Fruit fly (Drosophila melanogaster) whole organism, embryonic: Measurements from ENCODE around the gene ry.

ENCODE experiments used
- CG10462 ChIP-seq: fragments of 200-800 bp; sonication (Bioruptor generic); optimal IDR thresholded peaks from 2 replicates; lab custom pipeline; 2016; ENCODE audit warnings: missing biosample characterization, missing genetic modification characterization
- CG10565 ChIP-seq: fragments of 200-800 bp; sonication (Bioruptor generic); optimal IDR thresholded peaks from 3 replicates; lab custom pipeline; 2016; ENCODE audit warnings: missing biosample characterization, mild to moderate bottlenecking, missing genetic modification characterization
- CG12071 ChIP-seq: fragments of 200-800 bp; sonication (Bioruptor generic); optimal IDR thresholded peaks from 3 replicates; lab custom pipeline; 2018; ENCODE audit warnings: missing biosample characterization, mild to moderate bottlenecking, missing genetic modification characterization
- CG12659 ChIP-seq: fragments of 200-800 bp; sonication (Bioruptor generic); optimal IDR thresholded peaks from 3 replicates; lab custom pipeline; 2017; ENCODE audit warnings: mild to moderate bottlenecking, missing biosample characterization, missing genetic modification reagents, missing genetic modification characterization
- CG13287 ChIP-seq: fragments of 200-800 bp; sonication (Bioruptor generic); IDR thresholded peaks from 2 replicates; pipeline ENCODE4 v1.3.6; 2022; ENCODE audit warnings: missing biosample characterization, missing genetic modification characterization; ENCODE audit not compliant: partially characterized antibody
- CG13296 ChIP-seq: fragments of 200-800 bp; sonication (Bioruptor generic); optimal IDR thresholded peaks from 3 replicates; lab custom pipeline; 2018; ENCODE audit warnings: missing biosample characterization, mild to moderate bottlenecking, missing genetic modification characterization
- CG15011 ChIP-seq: fragments of 200-800 bp; sonication (Bioruptor generic); optimal IDR thresholded peaks from 3 replicates; lab custom pipeline; 2018; ENCODE audit warnings: missing biosample characterization, mild to moderate bottlenecking, missing genetic modification characterization
- CG15479 ChIP-seq: fragments of 200-800 bp; sonication (Bioruptor generic); optimal IDR thresholded peaks from 3 replicates; lab custom pipeline; 2019; ENCODE audit warnings: missing biosample characterization, mild to moderate bottlenecking, missing genetic modification characterization, moderate library complexity
- CG17385 ChIP-seq: fragments of 200-800 bp; sonication (Bioruptor generic); optimal IDR thresholded peaks from 3 replicates; lab custom pipeline; 2018; ENCODE audit warnings: missing biosample characterization, mild to moderate bottlenecking, missing genetic modification characterization
- CG2120 ChIP-seq: fragments of 200-800 bp; sonication (Bioruptor generic); optimal IDR thresholded peaks from 3 replicates; lab custom pipeline; 2016; ENCODE audit warnings: missing biosample characterization, missing genetic modification characterization
- CG2199 ChIP-seq: fragments of 200-800 bp; sonication (Bioruptor generic); IDR thresholded peaks from 3 replicates; pipeline ENCODE4 v1.3.6; 2022; ENCODE audit warnings: missing biosample characterization, missing genetic modification characterization
- CG34422 ChIP-seq: fragments of 200-800 bp; sonication (Bioruptor generic); IDR thresholded peaks from 3 replicates; pipeline ENCODE4 v1.3.6; 2022; ENCODE audit warnings: missing biosample characterization, missing genetic modification characterization
- CG4707 ChIP-seq: fragments of 200-800 bp; sonication (Bioruptor generic); optimal IDR thresholded peaks from 2 replicates; lab custom pipeline; 2018; ENCODE audit warnings: missing biosample characterization, mild to moderate bottlenecking, missing genetic modification characterization, moderate library complexity
- CG4820 ChIP-seq: fragments of 200-800 bp; sonication (Bioruptor generic); optimal IDR thresholded peaks from 3 replicates; lab custom pipeline; 2016; ENCODE audit warnings: missing biosample characterization, missing genetic modification characterization
- CG6791 ChIP-seq: fragments of 200-800 bp; sonication (Bioruptor generic); IDR thresholded peaks from 3 replicates; pipeline ENCODE4 v1.3.6; 2022; ENCODE audit warnings: missing biosample characterization, missing genetic modification characterization; ENCODE audit not compliant: partially characterized antibody
- CG8089 ChIP-seq: fragments of 200-800 bp; sonication (Bioruptor generic); optimal IDR thresholded peaks from 3 replicates; lab custom pipeline; 2016; ENCODE audit warnings: missing biosample characterization, missing genetic modification characterization
- CG9437 ChIP-seq: fragments of 200-800 bp; sonication (Bioruptor generic); optimal IDR thresholded peaks from 2 replicates; lab custom pipeline; 2018; ENCODE audit warnings: missing biosample characterization, mild to moderate bottlenecking, missing genetic modification characterization
- CG9609 ChIP-seq: fragments of 200-800 bp; sonication (Bioruptor generic); optimal IDR thresholded peaks from 3 replicates; lab custom pipeline; 2016; ENCODE audit warnings: missing biosample characterization, missing genetic modification characterization
- CTCF ChIP-seq: fragments of 200-800 bp; sonication (Bioruptor generic); optimal IDR thresholded peaks from 2 replicates; lab custom pipeline; 2017; ENCODE audit warnings: missing biosample characterization, mild to moderate bottlenecking, missing genetic modification characterization, moderate library complexity
- Drgx ChIP-seq: fragments of 200-800 bp; sonication (Bioruptor generic); IDR thresholded peaks from 2 replicates; pipeline ENCODE4 v1.3.6; 2022; ENCODE audit warnings: missing biosample characterization, missing genetic modification characterization
- Elba2 ChIP-seq: fragments of 200-800 bp; sonication (Bioruptor generic); optimal IDR thresholded peaks from 3 replicates; lab custom pipeline; 2016; ENCODE audit warnings: missing biosample characterization, missing genetic modification characterization
- MBD-R2 ChIP-seq: fragments of 200-800 bp; sonication (Bioruptor generic); IDR thresholded peaks from 2 replicates; pipeline ENCODE4 v1.3.6; 2022; ENCODE audit warnings: missing biosample characterization, missing genetic modification characterization
- Meics ChIP-seq: fragments of 200-800 bp; sonication (Bioruptor generic); optimal IDR thresholded peaks from 2 replicates; lab custom pipeline; 2017; ENCODE audit warnings: missing biosample characterization, mild to moderate bottlenecking, missing genetic modification characterization
- Mrtf ChIP-seq: fragments of 200-800 bp; sonication (Bioruptor generic); IDR thresholded peaks from 3 replicates; pipeline ENCODE4 v1.3.6; 2022; ENCODE audit warnings: missing biosample characterization, missing genetic modification characterization
- NFAT ChIP-seq: fragments of 200-800 bp; sonication (Bioruptor generic); IDR thresholded peaks from 2 replicates; pipeline ENCODE4 v1.3.6; 2022; ENCODE audit warnings: missing biosample characterization, missing genetic modification characterization
- Oli ChIP-seq: fragments of 200-800 bp; sonication (Bioruptor generic); optimal IDR thresholded peaks from 2 replicates; lab custom pipeline; 2018; ENCODE audit warnings: missing biosample characterization, mild to moderate bottlenecking, missing genetic modification characterization, moderate library complexity
- Rfx ChIP-seq: fragments of 200-800 bp; sonication (Bioruptor generic); IDR thresholded peaks from 2 replicates; pipeline ENCODE4 v1.3.6; 2022; ENCODE audit warnings: missing biosample characterization, missing genetic modification characterization
- Vsx1 ChIP-seq: fragments of 200-800 bp; sonication (Bioruptor generic); optimal IDR thresholded peaks from 2 replicates; lab custom pipeline; 2017; ENCODE audit warnings: missing biosample characterization, mild to moderate bottlenecking, missing genetic modification characterization, missing genetic modification reagents
- ab ChIP-seq: fragments of 200-800 bp; sonication (Bioruptor generic); optimal IDR thresholded peaks from 2 replicates; lab custom pipeline; 2016; ENCODE audit warnings: missing biosample characterization, missing genetic modification characterization
- aop ChIP-seq: fragments of 200-800 bp; sonication (Bioruptor generic); IDR thresholded peaks from 2 replicates; pipeline ENCODE4 v1.3.6; 2022; ENCODE audit warnings: missing biosample characterization, missing genetic modification characterization
- bab2 ChIP-seq: fragments of 200-800 bp; sonication (Bioruptor generic); optimal IDR thresholded peaks from 2 replicates; lab custom pipeline; 2016; ENCODE audit warnings: missing biosample characterization, missing genetic modification characterization
- br ChIP-seq: fragments of >200 bp; optimal IDR thresholded peaks from 2 replicates; lab custom pipeline; 2017
- chinmo ChIP-seq: fragments of 200-800 bp; sonication (Bioruptor generic); IDR thresholded peaks from 4 replicates; pipeline ENCODE4 v1.3.6; 2022; ENCODE audit warnings: missing biosample characterization, missing genetic modification characterization; ENCODE audit not compliant: partially characterized antibody
- chn ChIP-seq: fragments of 200-800 bp; sonication (Bioruptor generic); optimal IDR thresholded peaks from 2 replicates; lab custom pipeline; 2016; ENCODE audit warnings: missing biosample characterization, missing genetic modification characterization
- fru ChIP-seq: fragments of >200 bp; optimal IDR thresholded peaks from 2 replicates; lab custom pipeline; 2017
- gcm ChIP-seq: fragments of 200-800 bp; sonication (Bioruptor generic); optimal IDR thresholded peaks from 2 replicates; lab custom pipeline; 2019; ENCODE audit warnings: missing biosample characterization, mild to moderate bottlenecking, missing genetic modification characterization, moderate library complexity
- hbn ChIP-seq: fragments of 200-800 bp; sonication (Bioruptor generic); IDR thresholded peaks from 2 replicates; pipeline ENCODE4 v1.3.6; 2022; ENCODE audit warnings: missing biosample characterization, missing genetic modification characterization; ENCODE audit not compliant: partially characterized antibody
- hkb ChIP-seq, 2 experiments: fragments of 200-800 bp in 1 of 2; fragments of >200 bp in 1 of 2; sonication (Bioruptor generic) in 1 of 2; IDR thresholded peaks in 1 of 2; optimal IDR thresholded peaks in 1 of 2; 2 replicates each; pipeline versions ENCODE4 v1.3.6 to Lab custom; 2017 to 2022; ENCODE audit warnings: missing biosample characterization in 1 of 2, missing genetic modification characterization in 1 of 2
- ind ChIP-seq: fragments of 200-800 bp; sonication (Bioruptor generic); optimal IDR thresholded peaks from 3 replicates; lab custom pipeline; 2016; ENCODE audit warnings: missing biosample characterization, missing genetic modification characterization
- jing ChIP-seq: fragments of 200-800 bp; sonication (Bioruptor generic); optimal IDR thresholded peaks from 2 replicates; lab custom pipeline; 2018; ENCODE audit warnings: missing biosample characterization, mild to moderate bottlenecking, missing genetic modification characterization
- lmd ChIP-seq: fragments of 200-800 bp; sonication (Bioruptor generic); IDR thresholded peaks from 2 replicates; pipeline ENCODE4 v1.3.6; 2022; ENCODE audit warnings: missing biosample characterization, missing genetic modification characterization
- pita ChIP-seq: fragments of 200-800 bp; sonication (Bioruptor generic); optimal IDR thresholded peaks from 2 replicates; lab custom pipeline; 2017; ENCODE audit warnings: missing biosample characterization, mild to moderate bottlenecking, missing genetic modification characterization
- row ChIP-seq: fragments of 200-800 bp; sonication (Bioruptor generic); IDR thresholded peaks from 3 replicates; pipeline ENCODE4 v1.3.6; 2022; ENCODE audit warnings: missing biosample characterization, missing genetic modification characterization
- sd ChIP-seq: fragments of 200-800 bp; sonication (Bioruptor generic); optimal IDR thresholded peaks from 3 replicates; lab custom pipeline; 2018; ENCODE audit warnings: missing biosample characterization, mild to moderate bottlenecking, missing genetic modification characterization, moderate library complexity
- seq ChIP-seq: fragments of 200-800 bp; sonication (Bioruptor generic); IDR thresholded peaks from 2 replicates; pipeline ENCODE4 v1.3.6; 2022; ENCODE audit warnings: missing biosample characterization, missing genetic modification characterization
- slbo ChIP-seq: fragments of 200-800 bp; sonication (Bioruptor generic); IDR thresholded peaks from 2 replicates; pipeline ENCODE4 v1.3.6; 2022; ENCODE audit warnings: missing biosample characterization, missing genetic modification characterization
- slp2 ChIP-seq: fragments of 200-800 bp; sonication (Bioruptor generic); optimal IDR thresholded peaks from 2 replicates; lab custom pipeline; 2016; ENCODE audit warnings: missing biosample characterization, missing genetic modification characterization
- tgo ChIP-seq: fragments of 200-800 bp; sonication (Bioruptor generic); IDR thresholded peaks from 3 replicates; pipeline ENCODE4 v1.3.6; 2022; ENCODE audit warnings: missing biosample characterization, missing genetic modification characterization
- zf30C ChIP-seq: fragments of 200-800 bp; sonication (Bioruptor generic); optimal IDR thresholded peaks from 3 replicates; lab custom pipeline; 2018; ENCODE audit warnings: missing biosample characterization, mild to moderate bottlenecking, missing genetic modification characterization
- zfh2 ChIP-seq: fragments of 200-800 bp; sonication (Bioruptor generic); optimal IDR thresholded peaks from 2 replicates; lab custom pipeline; 2016; ENCODE audit warnings: missing biosample characterization, missing genetic modification characterization

The ry gene

dm6 chr3R:12982982-12983633, 49.2 kb upstream of the ry start (continued):
- TF ChIP-seq CG15479 (GFP tag; lab: Kevin White, UChicago) (no peak), CG4707 (GFP tag; lab: Kevin White, UChicago) (no peak), chinmo (GFP tag; lab: Robert Waterston, UW) (peak; percentile 51; the same call in 1 of the 4 replicates), CG17385 (GFP tag; lab: Kevin White, UChicago) (no peak), NFAT (no peak), CG10462 (GFP tag; lab: Kevin White, UChicago) (no peak), slbo (GFP tag; lab: Robert Waterston, UW) (peak; percentile 60), zfh2 (GFP tag; lab: Kevin White, UChicago) (no peak), CG34422 (GFP tag; lab: Robert Waterston, UW) (peak; percentile 27; the same call in 1 of the 3 replicates), hkb (optimal IDR thresholded peaks at IDR 0.05; lab: Kevin White, UChicago) (no peak), hkb (GFP tag; IDR thresholded peaks at IDR 0.05; lab: Robert Waterston, UW) (no peak), bab2 (GFP tag; lab: Kevin White, UChicago) (no peak), CG12071 (GFP tag; lab: Kevin White, UChicago) (no peak), CG2120 (peak; percentile 37), CG12659 (GFP tag; lab: Kevin White, UChicago) (no peak), sd (peak; percentile 51), CG2199 (GFP tag; lab: Robert Waterston, UW) (no peak), CG9437 (GFP tag; lab: Kevin White, UChicago) (no peak), Oli (tag; lab: Kevin White, UChicago) (no peak), row (GFP tag; lab: Robert Waterston, UW) (peak; percentile 55; the same call in 2 of the 3 replicates), Rfx (peak; percentile 49), Drgx (GFP tag; lab: Robert Waterston, UW) (peak; percentile 28; the same call in 1 of the 2 replicates)

dm6 chr3R:12985828-12986530, 46.3 kb upstream of the ry start, which contains the start of gene CG31342:
TSS of gene CG31342 (plus strand) at chr3R:12986041.
- TF ChIP-seq pita (GFP tag; lab: Kevin White, UChicago) (no peak), CG4820 (GFP tag; lab: Kevin White, UChicago) (no peak), br (no peak), CG13287 (GFP tag; lab: Robert Waterston, UW) (peak; percentile 76), chn (GFP tag; lab: Kevin White, UChicago) (no peak), Mrtf (GFP tag; lab: Robert Waterston, UW) (no peak), aop (GFP tag; lab: Robert Waterston, UW) (no peak), CG13296 (peak; percentile 48), tgo (no peak), ab (GFP tag; lab: Kevin White, UChicago) (no peak), CG6791 (GFP tag; lab: Robert Waterston, UW) (peak; percentile 59; the same call in 2 of the 3 replicates), hbn (GFP tag; lab: Robert Waterston, UW) (peak; percentile 60), CG9609 (GFP tag; lab: Kevin White, UChicago) (no peak), CTCF (GFP tag; lab: Kevin White, UChicago) (no peak), Vsx1 (no peak), ind (GFP tag; lab: Kevin White, UChicago) (no peak), CG8089 (GFP tag; lab: Kevin White, UChicago) (no peak), CG15011 (GFP tag; lab: Kevin White, UChicago) (peak; percentile 0), jing (GFP tag; lab: Kevin White, UChicago) (no peak), gcm (GFP tag; lab: Kevin White, UChicago) (no peak), Meics (GFP tag; lab: Kevin White, UChicago) (no peak), CG10565 (GFP tag; lab: Kevin White, UChicago) (no peak), slp2 (GFP tag; lab: Kevin White, UChicago) (no peak), zf30C (GFP tag; lab: Kevin White, UChicago) (no peak), lmd (GFP tag; lab: Robert Waterston, UW) (no peak), seq (GFP tag; lab: Robert Waterston, UW) (no peak), MBD-R2 (GFP tag; lab: Robert Waterston, UW) (peak; percentile 50; the same call in 1 of the 2 replicates), fru (lab: Kevin White, UChicago) (no peak), Elba2 (GFP tag; lab: Kevin White, UChicago) (no peak)
